Fruit fly (Drosophila melanogaster): ENCODE results near the gene CG17726.

CG17726 gene

DNA sequence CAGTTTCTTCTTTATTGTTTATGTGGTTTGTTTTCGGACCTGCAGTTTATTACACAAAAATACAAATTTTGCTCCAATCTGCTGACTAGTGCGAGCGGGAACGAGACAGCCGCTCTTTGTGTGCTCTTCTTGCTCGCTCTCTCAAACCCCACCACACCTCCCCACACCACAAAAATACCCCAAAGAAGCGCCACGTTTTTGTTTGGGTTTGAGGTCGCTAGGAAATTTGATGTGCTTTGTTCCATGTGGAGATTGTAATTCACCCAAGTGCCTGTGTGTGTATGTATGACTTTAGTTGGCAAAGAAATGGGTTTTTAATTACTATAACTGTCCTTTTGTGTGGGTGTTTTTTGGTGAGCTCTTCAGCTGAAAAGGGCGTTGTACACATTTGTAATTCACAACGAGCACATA, 28.5 kb upstream of the CG17726 start (continued):
- TF ChIP-seq Dp (GFP tag; optimal IDR thresholded peaks at IDR 0.05): no peak
- peak; percentile 11 for TF ChIP-seq CG15514 (GFP tag; optimal IDR thresholded peaks at IDR 0.05)
- no peak for TF ChIP-seq CoRest (tag; optimal IDR thresholded peaks at IDR 0.05)
- peak; percentile 46; the same call in 1 of the 2 replicates for TF ChIP-seq vvl (GFP tag; IDR thresholded peaks at IDR 0.05)
- TF ChIP-seq peb (GFP tag; IDR thresholded peaks at IDR 0.05): no peak
- no peak for TF ChIP-seq Dbx (GFP tag; IDR thresholded peaks at IDR 0.05)
- peak; percentile 27 for TF ChIP-seq dmrt99B (tag; optimal IDR thresholded peaks at IDR 0.05)
- TF ChIP-seq CG3407 (GFP tag; optimal IDR thresholded peaks at IDR 0.05): no peak
- peak; percentile 17 for TF ChIP-seq Hmr (GFP tag; optimal IDR thresholded peaks at IDR 0.05)
- TF ChIP-seq cwo (GFP tag; optimal IDR thresholded peaks at IDR 0.05): peak; percentile 79
- no peak for TF ChIP-seq CG18011 (GFP tag; optimal IDR thresholded peaks at IDR 0.05)
- no peak for TF ChIP-seq CkIIα-i1 (GFP tag; IDR thresholded peaks at IDR 0.05)
- TF ChIP-seq CG12219 (GFP tag; optimal IDR thresholded peaks at IDR 0.05): no peak
- TF ChIP-seq ara (GFP tag; IDR thresholded peaks at IDR 0.05): no peak
- no peak for TF ChIP-seq Nf-YA (GFP tag; IDR thresholded peaks at IDR 0.05)
- TF ChIP-seq CG12942 (GFP tag; optimal IDR thresholded peaks at IDR 0.05): no peak
- no peak for TF ChIP-seq H15 (GFP tag; IDR thresholded peaks at IDR 0.05)
- no peak for TF ChIP-seq cato (GFP tag; optimal IDR thresholded peaks at IDR 0.05; ENCODE audit: borderline replicate concordance)
- no peak for TF ChIP-seq ken (GFP tag; IDR thresholded peaks at IDR 0.05)
- peak; percentile 21 for TF ChIP-seq CG18599 (GFP tag; optimal IDR thresholded peaks at IDR 0.05)
- TF ChIP-seq sc (optimal IDR thresholded peaks at IDR 0.05): no peak
- no peak for TF ChIP-seq sc (GFP tag; optimal IDR thresholded peaks at IDR 0.05)
- TF ChIP-seq CG11398 (GFP tag; optimal IDR thresholded peaks at IDR 0.05): no peak
- no peak for TF ChIP-seq Ssrp (tag; optimal IDR thresholded peaks at IDR 0.05)
- TF ChIP-seq ttk (GFP tag; IDR thresholded peaks at IDR 0.05): peak; percentile 52
- 0 out of 2 replicates have a peak, but pooled peaks have one; percentile 11 for TF ChIP-seq CG13287 (GFP tag; IDR thresholded peaks at IDR 0.05; ENCODE audit: partially characterized antibody)
- TF ChIP-seq Awh (GFP tag; IDR thresholded peaks at IDR 0.05): no peak
- peak; percentile 36 for TF ChIP-seq CG34376 (GFP tag; optimal IDR thresholded peaks at IDR 0.05)
- TF ChIP-seq CG10565 (GFP tag; optimal IDR thresholded peaks at IDR 0.05): no peak
- no peak for TF ChIP-seq CG17328 (GFP tag; IDR thresholded peaks at IDR 0.05)
- no peak for TF ChIP-seq CG17361 (GFP tag; IDR thresholded peaks at IDR 0.05)
- TF ChIP-seq CG10321 (GFP tag; IDR thresholded peaks at IDR 0.05): peak; percentile 84
- peak; percentile 97 for TF ChIP-seq CG5180 (GFP tag; optimal IDR thresholded peaks at IDR 0.05)
- TF ChIP-seq CG8290 (GFP tag; optimal IDR thresholded peaks at IDR 0.05): no peak
- TF ChIP-seq CG8290 (tag; optimal IDR thresholded peaks at IDR 0.05): peak in 1 of 2 experiments; percentile 72
- no peak for TF ChIP-seq CG14667 (GFP tag; IDR thresholded peaks at IDR 0.05)
- no peak for TF ChIP-seq Ravus (GFP tag; IDR thresholded peaks at IDR 0.05)
- TF ChIP-seq Mes4 (GFP tag; optimal IDR thresholded peaks at IDR 0.05): no peak
- TF ChIP-seq CG11504 (tag; optimal IDR thresholded peaks at IDR 0.05): no peak
- no peak for TF ChIP-seq CG13123 (GFP tag; optimal IDR thresholded peaks at IDR 0.05)
- no peak for TF ChIP-seq h (optimal IDR thresholded peaks at IDR 0.05)
- no peak for TF ChIP-seq CrebB (tag; optimal IDR thresholded peaks at IDR 0.05)
- no peak for TF ChIP-seq NfI (GFP tag; optimal IDR thresholded peaks at IDR 0.05)
- TF ChIP-seq CG3281 (GFP tag; optimal IDR thresholded peaks at IDR 0.05): no peak
- TF ChIP-seq CG6254 (GFP tag; optimal IDR thresholded peaks at IDR 0.05): no peak
- TF ChIP-seq Sox100B (GFP tag; optimal IDR thresholded peaks at IDR 0.05): no peak
- TF ChIP-seq CG9797 (GFP tag; optimal IDR thresholded peaks at IDR 0.05): no peak
- TF ChIP-seq ato (GFP tag; IDR thresholded peaks at IDR 0.05; ENCODE audit: partially characterized antibody): no peak
- no peak for TF ChIP-seq Camta (GFP tag; optimal IDR thresholded peaks at IDR 0.05)

Measured in whole organism, embryonic.